Worm (Caenorhabditis elegans) whole organism, L4/young adult: Measurements from ENCODE around the gene R08D7.4.

Source experiments
- W03F9.2 ChIP-seq: fragments of 150-350 bp; optimal IDR thresholded peaks from 2 replicates; lab custom pipeline; 2014; ENCODE audit warnings: missing biosample characterization, missing genetic modification characterization
- dao-5 ChIP-seq: sonication (generic microtip); optimal IDR thresholded peaks from 2 replicates; lab custom pipeline; 2016; ENCODE audit warnings: missing genotype, missing genetic modification characterization, moderate library complexity, missing compliant biosample characterization

DNA sequence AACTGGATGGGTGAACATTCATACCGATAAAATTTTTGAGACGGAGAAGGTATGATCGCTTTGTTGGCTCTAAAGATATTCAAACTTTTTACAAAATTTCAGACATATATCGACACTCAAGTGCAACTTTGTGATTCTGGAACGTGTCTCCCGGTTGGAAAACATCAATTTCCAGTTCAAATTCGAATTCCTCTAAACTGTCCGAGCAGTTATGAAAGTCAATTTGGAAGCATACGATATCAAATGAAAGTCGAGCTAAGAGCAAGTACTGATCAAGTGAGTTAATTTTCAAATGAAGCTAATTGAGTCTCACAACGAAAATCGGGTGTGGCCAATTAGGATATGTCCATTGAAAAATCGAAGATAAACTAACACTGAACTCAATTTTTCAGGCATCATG, 37.3 kb upstream of the R08D7.4 start:
- TF ChIP-seq W03F9.2 (tag; lab: Kevin White, UChicago): no peak
- TF ChIP-seq dao-5: no peak
